Fruit fly (Drosophila melanogaster): ENCODE data around the gene NimB1.

- TF ChIP-seq ttk (optimal IDR thresholded peaks at IDR 0.05): no peak
- TF ChIP-seq Sin3A (optimal IDR thresholded peaks at IDR 0.05): no peak
- no peak for TF ChIP-seq psq (optimal IDR thresholded peaks at IDR 0.05)
- TF ChIP-seq Myc (optimal IDR thresholded peaks at IDR 0.05): no peak
These were observed 13.5 kb upstream of the NimB1 start for dm6 chr2L:13949789-13950188.

Measured in Kc167 (cell line).